Fruit fly (Drosophila melanogaster): ENCODE results near the gene CG31798.

DNA sequence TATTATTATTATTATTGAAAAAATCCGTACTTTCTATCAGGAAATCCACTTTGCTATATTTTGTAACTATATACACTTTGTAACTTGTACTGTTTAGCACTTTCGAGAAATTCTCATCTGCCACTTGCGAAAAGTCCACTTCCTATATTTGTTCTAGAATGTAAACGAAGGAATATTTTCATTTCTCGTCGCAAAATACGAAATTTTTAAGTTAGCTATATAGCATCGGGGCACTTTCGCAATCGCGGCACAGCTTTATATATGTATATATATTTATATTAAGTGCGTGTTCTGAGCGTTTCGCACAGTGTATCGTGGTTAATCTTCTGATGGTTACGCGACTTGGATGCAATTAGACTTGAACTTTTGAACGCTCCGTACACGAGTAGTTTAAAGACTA lies 47.8 kb downstream of the CG31798 start, which contains the start of gene RanGAP:
- TF ChIP-seq cnc (optimal IDR thresholded peaks at IDR 0.05): no peak
- TF ChIP-seq CG33017 (tag; optimal IDR thresholded peaks at IDR 0.05): no peak
- no peak for TF ChIP-seq CG11617 (GFP tag; optimal IDR thresholded peaks at IDR 0.05)
- no peak for TF ChIP-seq CG1620 (GFP tag; optimal IDR thresholded peaks at IDR 0.05)
- no peak for TF ChIP-seq tj (GFP tag; optimal IDR thresholded peaks at IDR 0.05)
- TF ChIP-seq CG7045 (GFP tag; optimal IDR thresholded peaks at IDR 0.05): peak; percentile 10
- no peak for TF ChIP-seq CG7101 (tag; optimal IDR thresholded peaks at IDR 0.05)
- TF ChIP-seq Hr96 (GFP tag; optimal IDR thresholded peaks at IDR 0.05): no peak
- TF ChIP-seq Clk (GFP tag; optimal IDR thresholded peaks at IDR 0.05): no peak
- no peak for TF ChIP-seq CG12768 (GFP tag; optimal IDR thresholded peaks at IDR 0.05)
